Fruit fly (Drosophila melanogaster) whole organism, prepupa: ENCODE measurements around the gene CG13771.

ENCODE experiments used
- Blimp-1 ChIP-seq: fragments of 200-800 bp; sonication (Bioruptor generic); optimal IDR thresholded peaks from 3 replicates; lab custom pipeline; 2017; ENCODE audit warnings: missing biosample characterization, missing genetic modification characterization, mild to moderate bottlenecking, moderate library complexity, missing genetic modification reagents
- CG10631 ChIP-seq: fragments of 200-800 bp; sonication (Bioruptor generic); optimal IDR thresholded peaks from 2 replicates; lab custom pipeline; 2016; ENCODE audit warnings: missing biosample characterization, missing genetic modification characterization
- CG10669 ChIP-seq: fragments of 200-800 bp; sonication (Bioruptor generic); optimal IDR thresholded peaks from 3 replicates; lab custom pipeline; 2018; ENCODE audit warnings: missing biosample characterization, mild to moderate bottlenecking, missing genetic modification characterization, moderate library complexity
- CG11294 ChIP-seq: fragments of 200-800 bp; sonication (Bioruptor generic); IDR thresholded peaks from 2 replicates; pipeline ENCODE4 v1.3.6; 2022; ENCODE audit warnings: missing biosample characterization, missing genetic modification characterization
- CG11762 ChIP-seq: fragments of 200-800 bp; sonication (Bioruptor generic); optimal IDR thresholded peaks from 3 replicates; lab custom pipeline; 2016; ENCODE audit warnings: missing biosample characterization, missing genetic modification characterization; ENCODE audit not compliant: insufficient read depth
- CG15336 ChIP-seq: fragments of 200-800 bp; sonication (Bioruptor generic); IDR thresholded peaks from 2 replicates; pipeline ENCODE4 v1.3.6; 2022; ENCODE audit warnings: missing biosample characterization, missing genetic modification characterization
- CG16779 ChIP-seq: fragments of 200-800 bp; sonication (Bioruptor generic); optimal IDR thresholded peaks from 3 replicates; lab custom pipeline; 2017; ENCODE audit warnings: missing biosample characterization, mild to moderate bottlenecking, missing genetic modification characterization
- CG3032 ChIP-seq: fragments of 200-800 bp; optimal IDR thresholded peaks from 2 replicates; lab custom pipeline; 2019; ENCODE audit warnings: missing biosample characterization, mild to moderate bottlenecking, missing genetic modification characterization, moderate library complexity
- CG31627 ChIP-seq: fragments of 200-800 bp; sonication (Bioruptor generic); optimal IDR thresholded peaks from 3 replicates; lab custom pipeline; 2016; ENCODE audit warnings: missing biosample characterization, missing genetic modification characterization
- CG32006 ChIP-seq: fragments of 200-800 bp; sonication (Bioruptor generic); optimal IDR thresholded peaks from 3 replicates; lab custom pipeline; 2017; ENCODE audit warnings: missing biosample characterization, mild to moderate bottlenecking, missing genetic modification characterization
- CG34406 ChIP-seq: fragments of 200-800 bp; sonication (Bioruptor generic); optimal IDR thresholded peaks from 3 replicates; lab custom pipeline; 2016; ENCODE audit warnings: missing biosample characterization, missing genetic modification characterization
- CG3919 ChIP-seq: fragments of 200-800 bp; sonication (Bioruptor generic); optimal IDR thresholded peaks from 3 replicates; lab custom pipeline; 2016; ENCODE audit warnings: missing biosample characterization, missing genetic modification characterization
- CG4318 ChIP-seq: fragments of 200-800 bp; sonication (Bioruptor generic); optimal IDR thresholded peaks from 3 replicates; lab custom pipeline; 2017; ENCODE audit warnings: missing biosample characterization, mild to moderate bottlenecking, missing genetic modification characterization
- CG6163 ChIP-seq: fragments of 200-800 bp; sonication (Bioruptor generic); IDR thresholded peaks from 3 replicates; pipeline ENCODE4 v1.3.6; 2022; ENCODE audit warnings: missing biosample characterization, missing genetic modification characterization
- CG6276 ChIP-seq: fragments of 200-800 bp; sonication (Bioruptor generic); optimal IDR thresholded peaks from 2 replicates; lab custom pipeline; 2017; ENCODE audit warnings: missing biosample characterization, mild to moderate bottlenecking, missing genetic modification characterization
- CG6792 ChIP-seq: fragments of 200-800 bp; sonication (Bioruptor generic); optimal IDR thresholded peaks from 3 replicates; lab custom pipeline; 2016; ENCODE audit warnings: missing biosample characterization, missing genetic modification characterization
- CG6854 ChIP-seq: fragments of 200-800 bp; sonication (Bioruptor generic); optimal IDR thresholded peaks from 2 replicates; lab custom pipeline; 2017; ENCODE audit warnings: missing biosample characterization, mild to moderate bottlenecking, missing genetic modification characterization
- CG7368 ChIP-seq: fragments of 200-800 bp; sonication (Bioruptor generic); optimal IDR thresholded peaks from 3 replicates; lab custom pipeline; 2016; ENCODE audit warnings: missing biosample characterization, missing genetic modification characterization
- CG8119 ChIP-seq: fragments of 200-800 bp; sonication (Bioruptor generic); IDR thresholded peaks from 3 replicates; pipeline ENCODE4 v1.3.6; 2022; ENCODE audit warnings: missing biosample characterization, missing genetic modification characterization
- CG8632 ChIP-seq: fragments of 200-800 bp; sonication (Bioruptor generic); optimal IDR thresholded peaks from 3 replicates; lab custom pipeline; 2016; ENCODE audit warnings: missing biosample characterization, missing genetic modification characterization
- CG9139 ChIP-seq: fragments of 200-800 bp; sonication (Bioruptor generic); optimal IDR thresholded peaks from 3 replicates; lab custom pipeline; 2017; ENCODE audit warnings: missing biosample characterization, mild to moderate bottlenecking, missing genetic modification characterization
- Eip75B ChIP-seq: fragments of 200-800 bp; sonication (Bioruptor generic); optimal IDR thresholded peaks from 3 replicates; lab custom pipeline; 2016; ENCODE audit warnings: missing biosample characterization, missing genetic modification characterization
- Eip78C ChIP-seq: fragments of 200-800 bp; sonication (Bioruptor generic); peaks from one replicate; lab custom pipeline; 2016; ENCODE audit warnings: missing biosample characterization, missing genetic modification characterization
- Eip93F ChIP-seq: fragments of 200-800 bp; sonication (Bioruptor generic); optimal IDR thresholded peaks from 2 replicates; lab custom pipeline; 2016; ENCODE audit warnings: missing biosample characterization, mild to moderate bottlenecking, missing genetic modification characterization
- Ets21C ChIP-seq: fragments of 200-800 bp; sonication (Bioruptor generic); optimal IDR thresholded peaks from 3 replicates; lab custom pipeline; 2016; ENCODE audit warnings: missing biosample characterization, missing genetic modification characterization
- Hr38 ChIP-seq: sonication (Bioruptor generic); optimal IDR thresholded peaks from 2 replicates; lab custom pipeline; 2016; ENCODE audit warnings: missing biosample characterization, missing genetic modification characterization
- Hr39 ChIP-seq: fragments of 200-800 bp; sonication (Bioruptor generic); optimal IDR thresholded peaks from 2 replicates; lab custom pipeline; 2016; ENCODE audit warnings: missing biosample characterization, missing genetic modification characterization
- Hr4 ChIP-seq: fragments of 200-800 bp; sonication (Bioruptor generic); optimal IDR thresholded peaks from 3 replicates; lab custom pipeline; 2016; ENCODE audit warnings: missing biosample characterization, missing genetic modification characterization
- Lpt ChIP-seq: fragments of 200-800 bp; sonication (Bioruptor generic); optimal IDR thresholded peaks from 3 replicates; lab custom pipeline; 2016; ENCODE audit warnings: missing biosample characterization, missing genetic modification characterization
- Met ChIP-seq: fragments of 200-800 bp; sonication (Bioruptor generic); optimal IDR thresholded peaks from 3 replicates; lab custom pipeline; 2016; ENCODE audit warnings: missing biosample characterization, missing genetic modification characterization
- OdsH ChIP-seq: fragments of 200-800 bp; sonication (Bioruptor generic); optimal IDR thresholded peaks from 3 replicates; lab custom pipeline; 2016; ENCODE audit warnings: missing biosample characterization, missing genetic modification characterization
- Smox ChIP-seq: fragments of 200-800 bp; sonication (Bioruptor generic); optimal IDR thresholded peaks from 3 replicates; lab custom pipeline; 2016; ENCODE audit warnings: missing biosample characterization, missing genetic modification characterization
- Sox102F ChIP-seq: fragments of 200-800 bp; sonication (Bioruptor generic); optimal IDR thresholded peaks from 2 replicates; lab custom pipeline; 2016; ENCODE audit warnings: missing biosample characterization, mild to moderate bottlenecking, missing genetic modification characterization
- Sox14 ChIP-seq: fragments of 200-800 bp; sonication (Bioruptor generic); optimal IDR thresholded peaks from 3 replicates; lab custom pipeline; 2016; ENCODE audit warnings: missing biosample characterization, missing genetic modification characterization
- acj6 ChIP-seq: fragments of 200-800 bp; sonication (Bioruptor generic); optimal IDR thresholded peaks from 3 replicates; lab custom pipeline; 2016; ENCODE audit warnings: missing biosample characterization, missing genetic modification characterization
- cyc ChIP-seq: fragments of 200-800 bp; sonication (Bioruptor generic); optimal IDR thresholded peaks from 3 replicates; lab custom pipeline; 2016; ENCODE audit warnings: missing biosample characterization, missing genetic modification characterization
- dac ChIP-seq: fragments of 200-800 bp; sonication (Bioruptor generic); optimal IDR thresholded peaks from 2 replicates; lab custom pipeline; 2017; ENCODE audit warnings: missing biosample characterization, mild to moderate bottlenecking, missing genetic modification characterization
- dsx ChIP-seq: fragments of 200-800 bp; optimal IDR thresholded peaks from 3 replicates; lab custom pipeline; 2019; ENCODE audit warnings: missing biosample characterization, mild to moderate bottlenecking, missing genetic modification characterization, moderate library complexity; ENCODE audit not compliant: poor library complexity, severe bottlenecking
- eg ChIP-seq: fragments of 200-800 bp; sonication (Bioruptor generic); IDR thresholded peaks from 3 replicates; pipeline ENCODE4 v1.3.6; 2022; ENCODE audit warnings: missing biosample characterization, missing genetic modification characterization
- esn ChIP-seq: fragments of 200-800 bp; sonication (Bioruptor generic); optimal IDR thresholded peaks from 2 replicates; lab custom pipeline; 2016; ENCODE audit warnings: missing biosample characterization, mild to moderate bottlenecking, missing genetic modification characterization, moderate library complexity
- fd59A ChIP-seq: fragments of 200-800 bp; sonication (Bioruptor generic); optimal IDR thresholded peaks from 2 replicates; lab custom pipeline; 2017; ENCODE audit warnings: missing biosample characterization, mild to moderate bottlenecking, missing genetic modification characterization, missing genetic modification reagents
- fd85E ChIP-seq: fragments of 200-800 bp; sonication (Bioruptor generic); optimal IDR thresholded peaks from 3 replicates; lab custom pipeline; 2016; ENCODE audit warnings: missing biosample characterization, missing genetic modification characterization
- fkh ChIP-seq: fragments of 200-800 bp; sonication (Bioruptor generic); optimal IDR thresholded peaks from 3 replicates; lab custom pipeline; 2017; ENCODE audit warnings: missing biosample characterization, mild to moderate bottlenecking, missing genetic modification characterization, moderate library complexity
- lz ChIP-seq: fragments of 200-800 bp; sonication (Bioruptor generic); optimal IDR thresholded peaks from 3 replicates; lab custom pipeline; 2016; ENCODE audit warnings: missing biosample characterization, missing genetic modification characterization
- net ChIP-seq: fragments of 200-800 bp; sonication (Bioruptor generic); optimal IDR thresholded peaks from 3 replicates; lab custom pipeline; 2016; ENCODE audit warnings: missing biosample characterization, missing genetic modification characterization
- salr ChIP-seq, 2 experiments: fragments of 200-800 bp; sonication (Bioruptor generic); optimal IDR thresholded peaks; 3 replicates each; lab custom pipeline; 2016 to 2018; ENCODE audit warnings: missing biosample characterization in 2 of 2, missing genetic modification characterization in 2 of 2, mild to moderate bottlenecking in 1 of 2
- spab ChIP-seq: fragments of 200-800 bp; sonication (Bioruptor generic); optimal IDR thresholded peaks from 2 replicates; lab custom pipeline; 2017; ENCODE audit warnings: missing biosample characterization, mild to moderate bottlenecking, missing genetic modification characterization, missing genetic modification reagents
- ss ChIP-seq, 2 experiments: fragments of 200-800 bp; sonication (Bioruptor generic); optimal IDR thresholded peaks; 2 replicates in 1 of 2; 3 replicates in 1 of 2; lab custom pipeline; 2017 to 2018; ENCODE audit warnings: mild to moderate bottlenecking in 2 of 2, missing biosample characterization in 2 of 2, missing genetic modification characterization in 2 of 2, moderate library complexity in 1 of 2
- topi ChIP-seq: fragments of 200-800 bp; sonication (Bioruptor generic); optimal IDR thresholded peaks from 3 replicates; lab custom pipeline; 2016; ENCODE audit warnings: missing biosample characterization, missing genetic modification characterization
- vri ChIP-seq: fragments of 200-800 bp; sonication (Bioruptor generic); optimal IDR thresholded peaks from 3 replicates; lab custom pipeline; 2016; ENCODE audit warnings: missing biosample characterization, mild to moderate bottlenecking, missing genetic modification characterization

CG13771 gene

DNA sequence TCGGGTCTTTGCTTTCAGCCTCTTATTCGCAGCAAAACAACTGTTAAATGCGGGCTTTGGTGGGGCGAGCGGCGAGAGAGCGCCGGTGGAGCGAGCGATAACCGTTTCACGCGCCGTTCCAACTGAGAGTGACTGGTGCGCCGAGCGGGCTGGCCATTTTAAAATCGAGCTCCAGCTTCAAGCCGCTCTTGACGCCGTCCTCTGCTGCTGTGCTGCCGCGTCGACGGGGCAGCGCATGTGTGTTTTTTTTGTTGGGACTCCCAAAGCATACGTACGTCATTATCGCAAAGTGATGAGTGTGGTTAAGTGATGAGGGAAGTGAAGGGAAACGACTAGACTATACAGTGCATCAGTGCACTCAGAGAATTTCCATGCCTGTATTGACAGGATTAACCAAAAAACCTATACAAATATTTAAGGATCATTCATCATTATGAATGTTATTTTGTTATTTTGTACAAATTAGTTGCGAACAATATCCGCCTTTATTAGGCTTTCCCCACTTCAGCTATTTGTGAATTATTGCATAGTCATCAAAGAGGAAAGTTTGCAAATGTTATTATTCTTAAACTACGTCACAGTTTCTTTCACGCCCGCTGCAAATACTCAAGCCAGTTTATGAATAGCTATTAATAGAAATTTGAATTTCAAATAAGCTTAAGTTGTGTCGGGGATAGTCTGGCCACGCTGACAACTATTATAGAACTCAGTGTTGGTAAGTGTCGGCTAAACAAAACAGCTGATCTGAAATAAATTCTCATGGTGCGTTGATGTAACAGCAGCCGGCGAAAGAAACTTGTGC is 10.0 kb upstream of the CG13771 start, which contains the start of gene Spn27A:
TSS of gene Spn27A (minus strand) at position 137 of the 802 bp plus-strand sequence.
- TF ChIP-seq CG6792 (GFP tag; lab: Kevin White, UChicago) (peak; percentile 65), CG6854 (GFP tag; lab: Kevin White, UChicago) (peak; percentile 73), Eip75B (GFP tag; lab: Kevin White, UChicago) (no peak), CG11762 (peak; percentile 60), Hr39 (GFP tag; lab: Kevin White, UChicago) (no peak), CG16779 (tag; lab: Kevin White, UChicago) (no peak), vri (peak; percentile 83), CG8119 (peak; percentile 73), CG3032 (peak; percentile 73), dsx (GFP tag; lab: Kevin White, UChicago) (no peak), dac (peak; percentile 52), Ets21C (GFP tag; lab: Kevin White, UChicago) (peak; percentile 45), fd59A (GFP tag; lab: Kevin White, UChicago) (peak; percentile 60), Eip93F (no peak), CG6163 (no peak; the same call in 2 of the 3 replicates), CG31627 (GFP tag; lab: Kevin White, UChicago) (peak; percentile 72), spab (no peak), Sox102F (GFP tag; lab: Kevin White, UChicago) (no peak), CG15336 (GFP tag; lab: Robert Waterston, UW) (peak; percentile 79), CG10669 (GFP tag; lab: Kevin White, UChicago) (no peak), topi (GFP tag; lab: Kevin White, UChicago) (peak; percentile 72), CG34406 (GFP tag; lab: Kevin White, UChicago) (no peak), net (no peak), CG10631 (GFP tag; lab: Kevin White, UChicago) (no peak), CG7368 (no peak), salr (GFP tag; optimal IDR thresholded peaks at IDR 0.05; lab: Kevin White, UChicago) (no peak), Met (GFP tag; lab: Kevin White, UChicago) (no peak), Lpt (no peak), cyc (GFP tag; lab: Kevin White, UChicago) (peak; percentile 68), fd85E (peak; percentile 16), CG8632 (GFP tag; lab: Kevin White, UChicago) (peak; percentile 66), acj6 (GFP tag; lab: Kevin White, UChicago) (peak; percentile 78), CG3919 (GFP tag; lab: Kevin White, UChicago) (no peak), fkh (GFP tag; lab: Kevin White, UChicago) (peak; percentile 33), ss (GFP tag; optimal IDR thresholded peaks at IDR 0.05; lab: Kevin White, UChicago) (no peak), Smox (GFP tag; lab: Kevin White, UChicago) (no peak), eg (peak; percentile 82), Hr4 (peak; percentile 88), CG6276 (GFP tag; lab: Kevin White, UChicago) (no peak), Blimp-1 (GFP tag; lab: Kevin White, UChicago) (peak; percentile 20), CG11294 (GFP tag; lab: Robert Waterston, UW) (peak; percentile 52; the same call in 1 of the 2 replicates), esn (peak; percentile 78), Sox14 (GFP tag; lab: Kevin White, UChicago) (peak; percentile 85), OdsH (GFP tag; lab: Kevin White, UChicago) (peak; percentile 81), Eip78C (GFP tag; lab: Kevin White, UChicago) (peak; percentile 93), Hr38 (GFP tag; lab: Kevin White, UChicago) (no peak), CG9139 (GFP tag; lab: Kevin White, UChicago) (peak; percentile 68), CG4318 (GFP tag; lab: Kevin White, UChicago) (no peak), lz (GFP tag; lab: Kevin White, UChicago) (peak; percentile 75), CG32006 (GFP tag; lab: Kevin White, UChicago) (no peak)
